Worm (Caenorhabditis elegans): ENCODE results near the gene glt-4.

- TF ChIP-seq pha-4 (tag; optimal IDR thresholded peaks at IDR 0.05) (no peak), pat-9 (tag; optimal IDR thresholded peaks at IDR 0.05) (no peak), F13H6.1 (tag; optimal IDR thresholded peaks at IDR 0.05) (no peak), ceh-22 (tag; optimal IDR thresholded peaks at IDR 0.05) (no peak), pax-1 (tag; optimal IDR thresholded peaks at IDR 0.05) (no peak), tbx-2 (tag; optimal IDR thresholded peaks at IDR 0.05) (no peak), fkh-10 (GFP tag; optimal IDR thresholded peaks at IDR 0.05) (no peak), pqm-1 (tag; optimal IDR thresholded peaks at IDR 0.05) (no peak), ets-4 (tag; optimal IDR thresholded peaks at IDR 0.05) (no peak), rnt-1 (tag; optimal IDR thresholded peaks at IDR 0.05) (no peak), ceh-48 (tag; optimal IDR thresholded peaks at IDR 0.05) (no peak), ahr-1 (tag; optimal IDR thresholded peaks at IDR 0.05) (no peak)
Observed at ce11 chrX:6448866-6449400, 45.7 kb downstream of the glt-4 start, which contains the start of gene fah-1.
